Fruit fly (Drosophila melanogaster): Measurements from ENCODE around the gene CG2991.

The CG2991 gene

DNA sequence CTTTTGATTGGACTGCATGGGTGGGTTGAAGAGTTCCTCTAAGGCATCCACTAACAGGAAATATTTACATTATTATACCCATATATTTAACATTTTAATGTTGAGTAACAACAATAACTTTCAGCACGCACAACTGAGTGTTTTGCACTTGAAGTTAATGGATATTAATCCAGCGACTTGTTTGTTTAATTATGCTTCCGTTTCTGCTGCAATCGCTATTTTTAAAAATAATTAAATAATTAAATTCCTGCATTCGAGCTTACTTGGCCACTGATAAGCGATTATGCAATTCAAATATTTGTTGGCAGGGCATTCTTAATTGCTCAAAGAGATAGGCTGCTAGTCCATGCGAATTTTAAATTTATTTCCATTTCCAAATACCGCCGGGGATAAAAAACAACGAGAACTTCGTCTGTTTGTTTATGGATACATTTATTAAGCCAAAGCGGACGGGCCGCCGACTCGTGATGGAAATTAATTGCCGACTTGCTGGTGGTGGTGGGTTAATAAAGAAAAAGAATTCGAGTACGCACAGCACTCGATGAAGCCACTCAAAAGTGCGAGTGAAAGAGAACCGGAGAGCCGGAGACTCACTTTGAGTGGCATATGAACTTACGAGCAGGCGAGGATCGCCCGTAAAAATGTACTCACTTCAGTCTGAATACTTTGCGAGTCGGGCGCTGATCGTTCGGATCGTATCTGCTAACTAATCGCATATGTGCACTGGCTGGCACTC, 5.1 kb downstream of the CG2991 start (continued):
- no peak for TF ChIP-seq CG10274 (GFP tag; optimal IDR thresholded peaks at IDR 0.05)
- TF ChIP-seq gsb (GFP tag; IDR thresholded peaks at IDR 0.05), result 0 out of 2 replicates have a peak, but pooled peaks have one; percentile 31
- TF ChIP-seq Med (GFP tag), result peak; percentile 77
- TF ChIP-seq stwl (tag; optimal IDR thresholded peaks at IDR 0.05), result no peak
- TF ChIP-seq phol (tag; optimal IDR thresholded peaks at IDR 0.05), result no peak
- peak; percentile 3 for TF ChIP-seq Hmr (GFP tag; optimal IDR thresholded peaks at IDR 0.05)
- peak; percentile 22 for TF ChIP-seq CG17568 (GFP tag; optimal IDR thresholded peaks at IDR 0.05)
- peak; percentile 48; the same call in 1 of the 4 replicates for TF ChIP-seq Dll (GFP tag; IDR thresholded peaks at IDR 0.05; ENCODE audit: partially characterized antibody)
- TF ChIP-seq sd (tag; optimal IDR thresholded peaks at IDR 0.05), result peak; percentile 75
- peak; percentile 98 for TF ChIP-seq chinmo (GFP tag; IDR thresholded peaks at IDR 0.05; ENCODE audit: partially characterized antibody)
- peak; percentile 3 for TF ChIP-seq CG17385 (GFP tag; optimal IDR thresholded peaks at IDR 0.05)
- TF ChIP-seq CG18262 (tag; optimal IDR thresholded peaks at IDR 0.05), result peak; percentile 40
- no peak for TF ChIP-seq GATAe (GFP tag; conservative IDR thresholded peaks at IDR 0.05)
- no peak for TF ChIP-seq H15 (GFP tag; IDR thresholded peaks at IDR 0.05)
- TF ChIP-seq caup (GFP tag; optimal IDR thresholded peaks at IDR 0.05; ENCODE audit: severe bottlenecking), result peak; percentile 42
- TF ChIP-seq schlank (tag; optimal IDR thresholded peaks at IDR 0.05), result no peak
- no peak for TF ChIP-seq CG43689 (GFP tag; IDR thresholded peaks at IDR 0.05)
- TF ChIP-seq ato (GFP tag; IDR thresholded peaks at IDR 0.05; ENCODE audit: partially characterized antibody), result peak; percentile 51; the same call in 1 of the 2 replicates
- TF ChIP-seq sug (tag; optimal IDR thresholded peaks at IDR 0.05), result peak; percentile 31
- no peak for TF ChIP-seq CG4854 (GFP tag; optimal IDR thresholded peaks at IDR 0.05)
- TF ChIP-seq tx (GFP tag; optimal IDR thresholded peaks at IDR 0.05), result no peak
- TF ChIP-seq vvl (GFP tag; IDR thresholded peaks at IDR 0.05), result peak; percentile 58; the same call in 1 of the 2 replicates
- no peak for TF ChIP-seq pan (optimal IDR thresholded peaks at IDR 0.05)
- peak in 1 of 2 experiments; percentile 34 for TF ChIP-seq pan (GFP tag; optimal IDR thresholded peaks at IDR 0.05 in 1 of 2, IDR thresholded peaks at IDR 0.05 in 1 of 2)
- 0 out of 2 replicates have a peak, but pooled peaks have one; percentile 9 for TF ChIP-seq E2f2 (GFP tag; IDR thresholded peaks at IDR 0.05)
- peak; percentile 22 for TF ChIP-seq CG3281 (GFP tag; optimal IDR thresholded peaks at IDR 0.05)
- peak; percentile 3 for TF ChIP-seq CG6854 (GFP tag; optimal IDR thresholded peaks at IDR 0.05)

DNA sequence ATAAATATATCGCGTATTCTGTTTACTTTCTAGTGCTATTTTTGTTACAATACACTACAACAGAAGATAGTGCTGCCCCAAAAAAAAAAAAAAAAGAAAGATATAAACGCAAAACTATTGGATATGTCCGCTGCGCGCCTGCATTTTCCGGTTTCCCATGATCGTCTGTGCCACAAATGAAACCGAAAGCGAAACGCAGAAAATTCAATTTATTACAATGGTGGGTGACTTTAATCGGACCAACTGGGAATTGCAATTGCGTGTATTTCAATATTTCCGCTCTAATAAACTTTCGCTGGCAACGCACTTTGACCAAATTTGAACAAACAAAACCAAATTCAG, 5.6 kb downstream of the CG2991 start:
- TF ChIP-seq unc-4 (GFP tag; IDR thresholded peaks at IDR 0.05; ENCODE audit: partially characterized antibody), result peak; percentile 12; the same call in 1 of the 2 replicates
- no peak for TF ChIP-seq CG16863 (GFP tag; optimal IDR thresholded peaks at IDR 0.05)
- 0 out of 4 replicates have a peak, but pooled peaks have one; percentile 9 for TF ChIP-seq Dll (GFP tag; IDR thresholded peaks at IDR 0.05; ENCODE audit: partially characterized antibody)
- TF ChIP-seq sens (GFP tag), result peak; percentile 68
- TF ChIP-seq Hey (tag; optimal IDR thresholded peaks at IDR 0.05), result no peak
- TF ChIP-seq B-H1 (GFP tag; IDR thresholded peaks at IDR 0.05), result no peak
- TF ChIP-seq CG2889 (GFP tag; IDR thresholded peaks at IDR 0.05), result no peak
- TF ChIP-seq CG18011 (GFP tag; optimal IDR thresholded peaks at IDR 0.05), result no peak
- TF ChIP-seq CG2199 (GFP tag; IDR thresholded peaks at IDR 0.05), result 0 out of 3 replicates have a peak, but pooled peaks have one; percentile 36
- TF ChIP-seq otp (GFP tag; IDR thresholded peaks at IDR 0.05), result peak; percentile 1; the same call in 1 of the 3 replicates
- peak; percentile 90 for TF ChIP-seq Blimp-1 (GFP tag; optimal IDR thresholded peaks at IDR 0.05)
- TF ChIP-seq ATbp (GFP tag; optimal IDR thresholded peaks at IDR 0.05), result no peak
- no peak for TF ChIP-seq CG11696 (GFP tag; IDR thresholded peaks at IDR 0.05)
- TF ChIP-seq CG2120 (GFP tag; optimal IDR thresholded peaks at IDR 0.05), result no peak
- no peak; the same call in 2 of the 3 replicates for TF ChIP-seq ci (GFP tag; IDR thresholded peaks at IDR 0.05)
- no peak; the same call in 1 of the 2 replicates for TF ChIP-seq chm (GFP tag; IDR thresholded peaks at IDR 0.05)
- TF ChIP-seq sr (GFP tag; IDR thresholded peaks at IDR 0.05), result no peak
- TF ChIP-seq CG15269 (tag; optimal IDR thresholded peaks at IDR 0.05), result no peak
- TF ChIP-seq CG10209 (GFP tag; optimal IDR thresholded peaks at IDR 0.05), result no peak
- peak; percentile 5 for TF ChIP-seq CG11398 (GFP tag; optimal IDR thresholded peaks at IDR 0.05)
- TF ChIP-seq CG33213 (GFP tag; optimal IDR thresholded peaks at IDR 0.05), result no peak
- TF ChIP-seq CG4854 (GFP tag; optimal IDR thresholded peaks at IDR 0.05), result no peak
- TF ChIP-seq Nf-YA (GFP tag; IDR thresholded peaks at IDR 0.05), result no peak

Measured in whole organism, embryonic.